Worm (Caenorhabditis elegans) whole organism, L4/young adult: ENCODE data around the gene F58G1.3.

Experiments used
- dao-5 ChIP-seq: sonication (generic microtip); optimal IDR thresholded peaks from 2 replicates; lab custom pipeline; 2016; ENCODE audit warnings: missing genotype, missing genetic modification characterization, moderate library complexity, missing compliant biosample characterization
- him-1 ChIP-seq: sonication (generic microtip); optimal IDR thresholded peaks from 2 replicates; lab custom pipeline; 2016; ENCODE audit warnings: missing genotype, missing genetic modification reagents, missing genetic modification characterization, missing compliant biosample characterization

- TF ChIP-seq dao-5 (tag; lab: Kevin White, UChicago) (no peak), him-1 (tag; lab: Kevin White, UChicago) (no peak)
These were observed 26.5 kb upstream of the F58G1.3 start, which contains the start of the genes Y38F1A.1 and Y38F1A.2 for ce11 chrII:12954670-12955069.
